Fruit fly (Drosophila melanogaster): ENCODE data around the gene CG15546.

DNA sequence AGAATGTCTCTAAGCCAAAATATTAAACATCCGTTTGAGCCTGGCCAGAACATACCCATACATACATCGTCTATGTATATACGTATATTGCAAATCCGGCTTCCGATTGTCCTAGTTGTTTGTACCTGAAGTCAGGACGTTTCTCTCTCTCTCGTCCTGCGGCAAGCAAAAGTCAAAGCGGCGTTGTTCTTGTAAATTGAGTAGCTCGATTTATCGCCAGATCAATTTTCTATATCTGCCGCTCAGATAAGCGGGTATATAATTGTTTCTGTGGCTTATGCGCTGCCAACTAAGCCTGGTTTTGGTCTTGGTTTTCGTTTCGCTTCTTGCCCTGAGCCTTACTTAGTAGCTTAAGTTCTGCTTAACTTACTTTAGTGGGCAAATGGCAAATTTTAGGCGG is 19.4 kb downstream of the CG15546 start:
- TF ChIP-seq CG8478 (optimal IDR thresholded peaks at IDR 0.05): no peak
- no peak for TF ChIP-seq CTCF (optimal IDR thresholded peaks at IDR 0.05)

Measured in S2 (cell line).